Fruit fly (Drosophila melanogaster): Measurements from ENCODE around the gene CG8003.
A peak's percentile ranks its signal among the peaks of the same experiment; 100 is the strongest.

The CG8003 gene

DNA sequence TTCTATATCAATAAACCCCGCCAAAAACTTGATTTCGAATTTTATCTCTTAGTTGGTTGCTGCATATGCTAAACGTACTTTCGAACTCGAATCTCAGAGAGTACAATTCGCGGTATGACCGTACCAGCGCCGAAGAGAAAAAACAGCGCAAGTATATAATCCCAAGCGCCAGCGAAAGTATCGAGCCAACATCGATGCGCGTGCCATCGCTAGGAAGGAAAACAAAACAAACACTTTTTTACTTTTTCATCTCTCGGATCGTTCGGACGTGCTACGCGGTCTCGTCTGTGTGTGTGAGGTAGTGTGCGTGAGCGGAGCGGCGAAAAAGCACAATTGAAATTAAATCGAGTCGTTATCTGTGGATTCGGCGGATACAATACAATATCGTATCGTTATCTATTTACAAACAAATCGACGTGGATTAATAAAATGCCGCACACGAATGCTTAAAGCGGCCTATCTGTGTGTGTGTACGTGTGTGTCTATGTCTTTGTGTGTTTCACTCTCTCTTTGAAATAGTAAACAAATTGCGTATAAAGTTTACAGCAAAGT, 3.3 kb downstream of the CG8003 start, which contains the start of gene simj (continued):
- TF ChIP-seq slp2 (GFP tag; optimal IDR thresholded peaks at IDR 0.05): peak; percentile 4
- no peak for TF ChIP-seq CG6654 (GFP tag; optimal IDR thresholded peaks at IDR 0.05)
- TF ChIP-seq mam (GFP tag; optimal IDR thresholded peaks at IDR 0.05): peak; percentile 40
- peak; percentile 17 for TF ChIP-seq CG2875 (GFP tag; optimal IDR thresholded peaks at IDR 0.05)
- peak; percentile 63 for TF ChIP-seq ATbp (GFP tag; optimal IDR thresholded peaks at IDR 0.05)
- TF ChIP-seq CG14050 (GFP tag; IDR thresholded peaks at IDR 0.05): no peak
- peak; percentile 35; the same call in 1 of the 3 replicates for TF ChIP-seq gce (GFP tag; IDR thresholded peaks at IDR 0.05)
- no peak for TF ChIP-seq CG18476 (GFP tag; optimal IDR thresholded peaks at IDR 0.05)
- no peak for TF ChIP-seq Dfd (GFP tag; optimal IDR thresholded peaks at IDR 0.05)
- peak; percentile 7; the same call in 2 of the 3 replicates for TF ChIP-seq ken (GFP tag; IDR thresholded peaks at IDR 0.05)
- peak; percentile 88 for TF ChIP-seq Jarid2 (GFP tag; optimal IDR thresholded peaks at IDR 0.05)
- peak; percentile 67 for TF ChIP-seq bigmax (GFP tag; optimal IDR thresholded peaks at IDR 0.05)
- peak; percentile 34 for TF ChIP-seq dmrt99B (tag; optimal IDR thresholded peaks at IDR 0.05)
- peak; percentile 72 for TF ChIP-seq inv (GFP tag; IDR thresholded peaks at IDR 0.05; ENCODE audit: partially characterized antibody)
- TF ChIP-seq CG17385 (GFP tag; optimal IDR thresholded peaks at IDR 0.05): peak; percentile 64
- peak; percentile 64 for TF ChIP-seq nerfin-1 (tag; optimal IDR thresholded peaks at IDR 0.05)
- TF ChIP-seq eyg (GFP tag; optimal IDR thresholded peaks at IDR 0.05): peak; percentile 28
- peak; percentile 64 for TF ChIP-seq sug (tag; optimal IDR thresholded peaks at IDR 0.05)
- TF ChIP-seq Ets97D (GFP tag; optimal IDR thresholded peaks at IDR 0.05): peak; percentile 86
- peak; percentile 81 for TF ChIP-seq CG8924 (tag; optimal IDR thresholded peaks at IDR 0.05)
- peak; percentile 81 for TF ChIP-seq knrl (GFP tag; IDR thresholded peaks at IDR 0.05; ENCODE audit: partially characterized antibody)
- peak; percentile 41 for TF ChIP-seq Fer3 (tag; optimal IDR thresholded peaks at IDR 0.05)
- TF ChIP-seq CG8765 (GFP tag; IDR thresholded peaks at IDR 0.05): no peak
- TF ChIP-seq gt (GFP tag; IDR thresholded peaks at IDR 0.05): no peak
- peak; percentile 8 for TF ChIP-seq sima (GFP tag; optimal IDR thresholded peaks at IDR 0.05)
- no peak for TF ChIP-seq yki (optimal IDR thresholded peaks at IDR 0.05)
- peak; percentile 55 for TF ChIP-seq CG4282 (GFP tag; optimal IDR thresholded peaks at IDR 0.05)
- TF ChIP-seq CG12104 (GFP tag; optimal IDR thresholded peaks at IDR 0.05): no peak
- TF ChIP-seq Nf-YA (GFP tag; IDR thresholded peaks at IDR 0.05): no peak
- TF ChIP-seq so (GFP tag; IDR thresholded peaks at IDR 0.05): peak; percentile 57; the same call in 1 of the 3 replicates
- TF ChIP-seq CG11247 (GFP tag; IDR thresholded peaks at IDR 0.05): 0 out of 2 replicates have a peak, but pooled peaks have one; percentile 13
- TF ChIP-seq Ada2b (GFP tag; IDR thresholded peaks at IDR 0.05): no peak
- TF ChIP-seq da (GFP tag; optimal IDR thresholded peaks at IDR 0.05): no peak
- TF ChIP-seq Chrac-16 (GFP tag; optimal IDR thresholded peaks at IDR 0.05): peak; percentile 21
- no peak for TF ChIP-seq twi (tag; optimal IDR thresholded peaks at IDR 0.05)
- peak; percentile 52 for TF ChIP-seq NC2β (GFP tag; optimal IDR thresholded peaks at IDR 0.05)
- peak; percentile 29 for TF ChIP-seq Spps (tag; optimal IDR thresholded peaks at IDR 0.05)
- no peak for TF ChIP-seq cad (GFP tag; optimal IDR thresholded peaks at IDR 0.05)
- TF ChIP-seq CG7963 (GFP tag; IDR thresholded peaks at IDR 0.05; ENCODE audit: partially characterized antibody): peak; percentile 74
- TF ChIP-seq CG2712 (tag; optimal IDR thresholded peaks at IDR 0.05): peak; percentile 62
- peak; percentile 51 for TF ChIP-seq CG10209 (GFP tag; optimal IDR thresholded peaks at IDR 0.05)
- peak; percentile 47 for TF ChIP-seq CG15269 (tag; optimal IDR thresholded peaks at IDR 0.05)
- TF ChIP-seq fru (optimal IDR thresholded peaks at IDR 0.05): no peak
- TF ChIP-seq Med (GFP tag): peak; percentile 95
- no peak for TF ChIP-seq Ravus (GFP tag; IDR thresholded peaks at IDR 0.05)
- TF ChIP-seq Atf-2 (GFP tag; optimal IDR thresholded peaks at IDR 0.05): no peak
- TF ChIP-seq CG10979 (tag; optimal IDR thresholded peaks at IDR 0.05): peak; percentile 37
- peak; percentile 63 for TF ChIP-seq CG1233 (GFP tag; optimal IDR thresholded peaks at IDR 0.05)
- no peak for TF ChIP-seq Hmx (GFP tag; optimal IDR thresholded peaks at IDR 0.05)
- TF ChIP-seq Adf1 (GFP tag; IDR thresholded peaks at IDR 0.05): peak; percentile 68; the same call in 1 of the 2 replicates
- TF ChIP-seq CG15514 (GFP tag; optimal IDR thresholded peaks at IDR 0.05): peak; percentile 87

Measured in whole organism, embryonic.